Worm (Caenorhabditis elegans) whole organism, L2 larva: ENCODE measurements around the gene gcy-14.

ENCODE experiments used
- C34F6.9 ChIP-seq: fragments of 150-350 bp; optimal IDR thresholded peaks from 2 replicates; lab custom pipeline; 2014; ENCODE audit warnings: missing biosample characterization, missing genetic modification characterization
- ZK546.5 ChIP-seq: sonication (generic microtip); optimal IDR thresholded peaks from 2 replicates; lab custom pipeline; 2017; ENCODE audit warnings: missing biosample characterization, missing genetic modification characterization
- ama-1 ChIP-seq: fragments of 150-350 bp; optimal IDR thresholded peaks from 2 replicates; lab custom pipeline; 2018; ENCODE audit warnings: inconsistent platforms
- blmp-1 ChIP-seq: sonication (generic microtip); optimal IDR thresholded peaks from 2 replicates; lab custom pipeline; 2017; ENCODE audit warnings: missing genetic modification characterization, mild to moderate bottlenecking, missing compliant biosample characterization, antibody characterized with exemption, moderate library complexity; ENCODE audit not compliant: insufficient read depth
- gmeb-1 ChIP-seq: fragments of 150-350 bp; optimal IDR thresholded peaks from 2 replicates; lab custom pipeline; 2014; ENCODE audit warnings: missing biosample characterization, missing genetic modification characterization
- lin-13 ChIP-seq: fragments of 150-350 bp; optimal IDR thresholded peaks from 2 replicates; lab custom pipeline; 2014; ENCODE audit warnings: missing biosample characterization, missing genetic modification reagents, missing genetic modification characterization
- mbf-1 ChIP-seq: sonication (generic microtip); optimal IDR thresholded peaks from 2 replicates; lab custom pipeline; 2017; ENCODE audit warnings: missing biosample characterization, missing genetic modification characterization
- mdl-1 ChIP-seq, 2 experiments: fragments of 150-350 bp in 1 of 2; sonication (generic microtip) in 1 of 2; optimal IDR thresholded peaks; 2 replicates each; lab custom pipeline; 2017; ENCODE audit warnings: missing biosample characterization in 2 of 2, missing genetic modification characterization in 2 of 2
- nhr-11 ChIP-seq: fragments of 150-350 bp; optimal IDR thresholded peaks from 2 replicates; lab custom pipeline; 2014; ENCODE audit warnings: missing biosample characterization, missing genetic modification characterization
- nhr-77 ChIP-seq: fragments of 150-350 bp; optimal IDR thresholded peaks from 2 replicates; lab custom pipeline; 2014; ENCODE audit warnings: missing biosample characterization, missing genetic modification characterization
- skn-1 ChIP-seq: sonication (generic microtip); optimal IDR thresholded peaks from 2 replicates; lab custom pipeline; 2017; ENCODE audit warnings: missing biosample characterization, missing genetic modification characterization
- snpc-4 ChIP-seq: fragments of 150-350 bp; optimal IDR thresholded peaks from 2 replicates; lab custom pipeline; 2014; ENCODE audit warnings: missing biosample characterization, missing genetic modification characterization
- unc-62 ChIP-seq: fragments of 150-350 bp; optimal IDR thresholded peaks from 2 replicates; lab custom pipeline; 2014; ENCODE audit warnings: missing biosample characterization, missing genetic modification reagents, missing genetic modification characterization
- ztf-1 ChIP-seq: fragments of 200-800 bp; sonication (Bioruptor generic); conservative IDR thresholded peaks from 2 replicates; pipeline ENCODE4 v1.3.6; 2022; ENCODE audit warnings: missing genetic modification characterization, missing compliant biosample characterization

DNA sequence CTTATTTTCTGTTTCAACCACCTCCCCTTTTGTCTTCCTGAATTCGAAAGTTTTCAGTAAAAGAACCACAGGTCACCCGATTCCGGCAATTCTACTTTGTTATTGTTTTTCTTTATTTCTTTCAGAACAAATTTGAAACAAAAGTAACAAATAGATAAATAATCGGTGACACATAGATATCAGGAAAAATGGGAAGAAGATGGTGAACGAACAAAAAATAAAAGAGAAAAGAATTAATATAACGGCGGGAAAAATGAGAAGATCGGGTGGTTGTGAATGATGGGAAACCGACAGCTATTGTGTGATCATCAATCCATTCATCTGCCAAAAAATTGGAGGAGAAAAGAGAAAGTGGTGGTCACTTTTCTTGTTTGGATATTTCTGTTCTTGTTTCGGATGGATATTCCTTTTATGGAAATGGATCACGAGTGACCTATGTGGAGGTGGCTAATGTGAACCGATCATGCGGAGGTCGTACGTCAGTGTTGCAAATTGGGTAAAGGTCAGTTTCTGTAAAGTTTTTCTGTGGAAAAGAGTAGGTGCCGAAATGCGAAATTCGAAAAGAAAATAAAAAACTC, 9.2 kb upstream of the gcy-14 start:
- TF ChIP-seq lin-13, result no peak
- peak; percentile 26 for TF ChIP-seq blmp-1
- no peak for TF ChIP-seq C34F6.9 (tag; lab: Kevin White, UChicago)
- no peak for TF ChIP-seq snpc-4 (tag; lab: Kevin White, UChicago)
- TF ChIP-seq ZK546.5 (tag; lab: Kevin White, UChicago), result no peak
- TF ChIP-seq nhr-11 (tag; lab: Kevin White, UChicago), result no peak
- TF ChIP-seq ama-1 (lab: Kevin White, UChicago), result no peak
- no peak for TF ChIP-seq gmeb-1 (tag; lab: Kevin White, UChicago)
- TF ChIP-seq mdl-1 (tag; optimal IDR thresholded peaks at IDR 0.05; lab: Kevin White, UChicago), result no peak
- no peak for TF ChIP-seq unc-62 (GFP tag; lab: Kevin White, UChicago)
- no peak for TF ChIP-seq skn-1
- no peak for TF ChIP-seq mbf-1
- TF ChIP-seq nhr-77, result no peak
- no peak for TF ChIP-seq ztf-1 (GFP tag; lab: Robert Waterston, UW)
